Fruit fly (Drosophila melanogaster) whole organism, embryonic: ENCODE results near the gene Pgant8.

ENCODE experiments used
- CG10209 ChIP-seq: fragments of 200-800 bp; sonication (Bioruptor generic); optimal IDR thresholded peaks from 3 replicates; lab custom pipeline; 2017; ENCODE audit warnings: missing biosample characterization, mild to moderate bottlenecking, missing genetic modification characterization, missing genetic modification reagents
- CG10267 ChIP-seq: fragments of 200-800 bp; sonication (Bioruptor generic); optimal IDR thresholded peaks from 2 replicates; lab custom pipeline; 2018; ENCODE audit warnings: missing biosample characterization, mild to moderate bottlenecking, missing genetic modification characterization, moderate library complexity
- CG12236 ChIP-seq: fragments of 200-800 bp; sonication (Bioruptor generic); optimal IDR thresholded peaks from 2 replicates; lab custom pipeline; 2016; ENCODE audit warnings: missing biosample characterization, missing genetic modification characterization
- CG12659 ChIP-seq: fragments of 200-800 bp; sonication (Bioruptor generic); optimal IDR thresholded peaks from 3 replicates; lab custom pipeline; 2017; ENCODE audit warnings: mild to moderate bottlenecking, missing biosample characterization, missing genetic modification reagents, missing genetic modification characterization
- CG13287 ChIP-seq: fragments of 200-800 bp; sonication (Bioruptor generic); IDR thresholded peaks from 2 replicates; pipeline ENCODE4 v1.3.6; 2022; ENCODE audit warnings: missing biosample characterization, missing genetic modification characterization; ENCODE audit not compliant: partially characterized antibody
- CG17328 ChIP-seq: fragments of 200-800 bp; sonication (Bioruptor generic); IDR thresholded peaks from 2 replicates; pipeline ENCODE4 v1.3.6; 2022; ENCODE audit warnings: missing biosample characterization, missing genetic modification characterization
- CG1832 ChIP-seq: fragments of 200-800 bp; sonication (Bioruptor generic); optimal IDR thresholded peaks from 2 replicates; lab custom pipeline; 2017; ENCODE audit warnings: missing biosample characterization, mild to moderate bottlenecking, missing genetic modification characterization, inconsistent platforms
- CG2129 ChIP-seq: fragments of 200-800 bp; sonication (Bioruptor generic); IDR thresholded peaks from 2 replicates; pipeline ENCODE4 v1.3.6; 2022; ENCODE audit warnings: missing biosample characterization, missing genetic modification characterization; ENCODE audit not compliant: partially characterized antibody
- CG2199 ChIP-seq: fragments of 200-800 bp; sonication (Bioruptor generic); IDR thresholded peaks from 3 replicates; pipeline ENCODE4 v1.3.6; 2022; ENCODE audit warnings: missing biosample characterization, missing genetic modification characterization
- CG2202 ChIP-seq: fragments of 200-800 bp; sonication (Bioruptor generic); optimal IDR thresholded peaks from 2 replicates; lab custom pipeline; 2018; ENCODE audit warnings: missing biosample characterization, mild to moderate bottlenecking, missing genetic modification characterization
- CG2889 ChIP-seq: fragments of 200-800 bp; sonication (Bioruptor generic); IDR thresholded peaks from 3 replicates; pipeline ENCODE4 v1.3.6; 2022; ENCODE audit warnings: missing biosample characterization, missing genetic modification characterization
- CG31365 ChIP-seq: fragments of 200-800 bp; sonication (Bioruptor generic); optimal IDR thresholded peaks from 2 replicates; lab custom pipeline; 2018; ENCODE audit warnings: missing biosample characterization, mild to moderate bottlenecking, missing genetic modification characterization
- CG42726 ChIP-seq: fragments of 200-800 bp; sonication (Bioruptor generic); IDR thresholded peaks from 2 replicates; pipeline ENCODE4 v1.3.6; 2022; ENCODE audit warnings: missing biosample characterization, missing genetic modification characterization; ENCODE audit not compliant: partially characterized antibody
- CG5245 ChIP-seq: fragments of 200-800 bp; sonication (Bioruptor generic); optimal IDR thresholded peaks from 3 replicates; lab custom pipeline; 2016; ENCODE audit warnings: missing biosample characterization, missing genetic modification characterization
- CG6654 ChIP-seq: fragments of 200-800 bp; sonication (Bioruptor generic); optimal IDR thresholded peaks from 2 replicates; lab custom pipeline; 2017; ENCODE audit warnings: missing biosample characterization, mild to moderate bottlenecking, missing genetic modification characterization
- CG7372 ChIP-seq: fragments of 200-800 bp; sonication (Bioruptor generic); IDR thresholded peaks from 2 replicates; pipeline ENCODE4 v1.3.6; 2022; ENCODE audit warnings: missing biosample characterization, missing genetic modification characterization
- CG8359 ChIP-seq: fragments of 200-800 bp; sonication (Bioruptor generic); optimal IDR thresholded peaks from 2 replicates; lab custom pipeline; 2017; ENCODE audit warnings: missing biosample characterization, mild to moderate bottlenecking, missing genetic modification characterization, borderline replicate concordance
- CG9932 ChIP-seq: fragments of 200-800 bp; sonication (Bioruptor generic); IDR thresholded peaks from 2 replicates; pipeline ENCODE4 v1.3.6; 2022; ENCODE audit warnings: missing biosample characterization, missing genetic modification characterization
- CHES-1-like ChIP-seq: fragments of 200-800 bp; sonication (Bioruptor generic); optimal IDR thresholded peaks from 2 replicates; lab custom pipeline; 2016; ENCODE audit warnings: missing biosample characterization, missing genetic modification characterization
- Deaf1 ChIP-seq: fragments of 200-800 bp; optimal IDR thresholded peaks from 3 replicates; lab custom pipeline; 2019; ENCODE audit warnings: missing biosample characterization, mild to moderate bottlenecking, missing genetic modification characterization, moderate library complexity
- Dfd ChIP-seq, 2 experiments: fragments of >200 bp; optimal IDR thresholded peaks; 2 replicates each; lab custom pipeline; 2017; ENCODE audit warnings: missing biosample characterization in 2 of 2, missing genetic modification characterization in 2 of 2
- Dip3 ChIP-seq: fragments of 200-800 bp; sonication (Bioruptor generic); optimal IDR thresholded peaks from 3 replicates; lab custom pipeline; 2016; ENCODE audit warnings: missing biosample characterization, missing genetic modification characterization
- GATAe ChIP-seq: fragments of 200-800 bp; sonication (Bioruptor generic); conservative IDR thresholded peaks from 2 replicates; pipeline ENCODE4 v1.3.6; 2022; ENCODE audit warnings: missing biosample characterization, missing genetic modification characterization
- Nf-YC ChIP-seq: fragments of 200-800 bp; optimal IDR thresholded peaks from 3 replicates; lab custom pipeline; 2019; ENCODE audit warnings: missing biosample characterization, mild to moderate bottlenecking, missing genetic modification characterization, moderate library complexity
- NfI ChIP-seq: fragments of 200-800 bp; sonication (Bioruptor generic); optimal IDR thresholded peaks from 3 replicates; lab custom pipeline; 2018; ENCODE audit warnings: missing biosample characterization, mild to moderate bottlenecking, missing genetic modification characterization, moderate library complexity
- Oli ChIP-seq: fragments of 200-800 bp; sonication (Bioruptor generic); optimal IDR thresholded peaks from 2 replicates; lab custom pipeline; 2018; ENCODE audit warnings: missing biosample characterization, mild to moderate bottlenecking, missing genetic modification characterization, moderate library complexity
- Ravus ChIP-seq: fragments of 200-800 bp; sonication (Bioruptor generic); IDR thresholded peaks from 2 replicates; pipeline ENCODE4 v1.3.6; 2022; ENCODE audit warnings: missing biosample characterization, missing genetic modification characterization
- Sry-δ ChIP-seq: fragments of 200-800 bp; sonication (Bioruptor generic); optimal IDR thresholded peaks from 2 replicates; lab custom pipeline; 2016; ENCODE audit warnings: missing biosample characterization, missing genetic modification characterization
- Trl ChIP-seq, 3 experiments: fragments of >200 bp in 2 of 3; fragments of 200-800 bp in 1 of 3; sonication (Bioruptor generic) in 1 of 3; optimal IDR thresholded peaks; 2 replicates in 1 of 3; 3 replicates in 2 of 3; lab custom pipeline; 2016 to 2017; ENCODE audit warnings: missing biosample characterization in 1 of 3, missing genetic modification characterization in 1 of 3
- Xrp1 ChIP-seq: fragments of 200-800 bp; sonication (Bioruptor generic); IDR thresholded peaks from 2 replicates; pipeline ENCODE4 v1.3.6; 2022; ENCODE audit warnings: missing biosample characterization, missing genetic modification characterization
- caup ChIP-seq: fragments of 200-800 bp; sonication (Bioruptor generic); optimal IDR thresholded peaks from 3 replicates; lab custom pipeline; 2017; ENCODE audit warnings: missing biosample characterization, mild to moderate bottlenecking, missing genetic modification characterization, moderate library complexity; ENCODE audit not compliant: severe bottlenecking
- da ChIP-seq: fragments of 200-800 bp; sonication (Bioruptor generic); optimal IDR thresholded peaks from 2 replicates; lab custom pipeline; 2016; ENCODE audit warnings: missing biosample characterization, missing genetic modification characterization
- ems ChIP-seq: fragments of 200-800 bp; sonication (Bioruptor generic); optimal IDR thresholded peaks from 3 replicates; lab custom pipeline; 2016; ENCODE audit warnings: missing biosample characterization, missing genetic modification characterization
- grau ChIP-seq: fragments of 200-800 bp; optimal IDR thresholded peaks from 3 replicates; lab custom pipeline; 2019; ENCODE audit warnings: missing biosample characterization, mild to moderate bottlenecking, missing genetic modification characterization, moderate library complexity
- gsb ChIP-seq: fragments of 200-800 bp; sonication (Bioruptor generic); IDR thresholded peaks from 2 replicates; pipeline ENCODE4 v1.3.6; 2022; ENCODE audit warnings: missing biosample characterization, missing genetic modification characterization
- ind ChIP-seq: fragments of 200-800 bp; sonication (Bioruptor generic); optimal IDR thresholded peaks from 3 replicates; lab custom pipeline; 2016; ENCODE audit warnings: missing biosample characterization, missing genetic modification characterization
- inv ChIP-seq: fragments of 200-800 bp; sonication (Bioruptor generic); IDR thresholded peaks from 2 replicates; pipeline ENCODE4 v1.3.6; 2022; ENCODE audit warnings: missing biosample characterization, missing genetic modification characterization; ENCODE audit not compliant: partially characterized antibody
- kah ChIP-seq: fragments of 200-800 bp; sonication (Bioruptor generic); optimal IDR thresholded peaks from 2 replicates; lab custom pipeline; 2018; ENCODE audit warnings: missing biosample characterization, mild to moderate bottlenecking, missing genetic modification characterization
- knrl ChIP-seq: fragments of 200-800 bp; sonication (Bioruptor generic); IDR thresholded peaks from 3 replicates; pipeline ENCODE4 v1.3.6; 2022; ENCODE audit warnings: missing biosample characterization, missing genetic modification characterization; ENCODE audit not compliant: partially characterized antibody
- lab ChIP-seq: fragments of 200-800 bp; sonication (Bioruptor generic); optimal IDR thresholded peaks from 3 replicates; lab custom pipeline; 2017; ENCODE audit warnings: missing biosample characterization, missing genetic modification characterization, mild to moderate bottlenecking, moderate library complexity, missing genetic modification reagents
- mam ChIP-seq: fragments of 200-800 bp; sonication (Bioruptor generic); optimal IDR thresholded peaks from 3 replicates; lab custom pipeline; 2016; ENCODE audit warnings: missing biosample characterization, missing genetic modification characterization
- p53 ChIP-seq: fragments of 200-800 bp; sonication (Bioruptor generic); optimal IDR thresholded peaks from 2 replicates; lab custom pipeline; 2016; ENCODE audit warnings: missing biosample characterization, missing genetic modification characterization
- phol ChIP-seq: fragments of 200-800 bp; sonication (Bioruptor generic); optimal IDR thresholded peaks from 3 replicates; lab custom pipeline; 2018; ENCODE audit warnings: missing biosample characterization, mild to moderate bottlenecking, missing genetic modification characterization, moderate library complexity
- pum ChIP-seq: fragments of 200-800 bp; sonication (Bioruptor generic); optimal IDR thresholded peaks from 2 replicates; lab custom pipeline; 2016; ENCODE audit warnings: missing biosample characterization, missing genetic modification characterization
- sob ChIP-seq: fragments of 200-800 bp; sonication (Bioruptor generic); IDR thresholded peaks from 2 replicates; pipeline ENCODE4 v1.3.6; 2022; ENCODE audit warnings: missing biosample characterization, missing genetic modification characterization
- vfl ChIP-seq: fragments of 200-800 bp; sonication (Bioruptor generic); optimal IDR thresholded peaks from 2 replicates; lab custom pipeline; 2016; ENCODE audit warnings: missing biosample characterization, missing genetic modification characterization
- wek ChIP-seq: fragments of 200-800 bp; sonication (Bioruptor generic); optimal IDR thresholded peaks from 3 replicates; lab custom pipeline; 2018; ENCODE audit warnings: missing biosample characterization, mild to moderate bottlenecking, missing genetic modification characterization, moderate library complexity
- zfh1 ChIP-seq: fragments of 200-800 bp; sonication (Bioruptor generic); IDR thresholded peaks from 3 replicates; pipeline ENCODE4 v1.3.6; 2022; ENCODE audit warnings: missing biosample characterization, missing genetic modification characterization

Gene Pgant8

DNA sequence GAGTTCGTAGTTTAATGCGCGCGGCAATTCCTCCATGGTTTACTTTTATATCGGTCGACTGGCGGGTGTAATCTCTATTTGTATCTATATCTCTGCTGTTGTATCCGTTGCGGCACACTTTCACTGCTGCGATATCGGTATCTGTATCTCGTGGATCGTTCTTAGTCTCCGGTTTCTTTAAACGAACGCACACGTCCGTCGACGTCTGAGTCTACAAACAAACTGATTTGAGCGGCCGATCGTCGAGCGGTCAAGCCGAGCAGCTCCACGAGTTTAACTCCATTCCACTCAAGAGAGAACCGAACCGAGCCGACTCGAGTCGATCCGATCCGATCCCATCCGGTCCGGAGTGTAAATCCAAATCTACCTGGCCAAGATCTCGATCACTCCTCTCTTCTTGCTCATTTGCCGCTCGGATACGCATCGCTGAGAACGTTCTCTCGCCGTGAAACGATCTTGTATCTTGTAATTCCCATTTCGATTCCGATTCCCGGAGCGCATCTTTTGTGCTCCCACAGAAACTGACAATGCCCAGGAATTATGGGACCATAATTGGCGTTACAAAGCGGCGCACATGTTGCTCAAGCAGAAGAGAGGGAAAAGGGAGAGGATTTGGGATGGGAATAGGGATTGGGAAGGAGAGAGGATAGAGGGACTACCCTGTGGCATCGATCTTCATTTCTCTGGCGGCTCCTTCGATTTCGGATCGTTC, 16.1 kb downstream of the Pgant8 start, which contains the start of gene comm2 (continued):
- TF ChIP-seq CG10267 (tag; lab: Kevin White, UChicago): no peak
- no peak for TF ChIP-seq CG1832
- no peak for TF ChIP-seq Ravus (GFP tag; lab: Robert Waterston, UW)
- peak; percentile 24; the same call in 1 of the 2 replicates for TF ChIP-seq sob (GFP tag; lab: Robert Waterston, UW)
- TF ChIP-seq CG8359: no peak
- TF ChIP-seq CG12236 (GFP tag; lab: Kevin White, UChicago): no peak
- no peak for TF ChIP-seq p53 (GFP tag; lab: Kevin White, UChicago)
- no peak for TF ChIP-seq pum (GFP tag; lab: Kevin White, UChicago)
- TF ChIP-seq Dfd (GFP tag; optimal IDR thresholded peaks at IDR 0.05; lab: Kevin White, UChicago): no peak
- peak; percentile 45; the same call in 1 of the 2 replicates for TF ChIP-seq CG13287 (GFP tag; lab: Robert Waterston, UW)
- 0 out of 2 replicates have a peak, but pooled peaks have one; percentile 5 for TF ChIP-seq CG9932
- no peak for TF ChIP-seq Sry-δ (GFP tag; lab: Kevin White, UChicago)
- TF ChIP-seq Dip3: no peak
- no peak for TF ChIP-seq ems
- no peak for TF ChIP-seq gsb
- TF ChIP-seq GATAe (GFP tag; lab: Robert Waterston, UW): no peak
- no peak for TF ChIP-seq Nf-YC
- peak; percentile 96 for TF ChIP-seq Deaf1 (tag; lab: Kevin White, UChicago)
- no peak for TF ChIP-seq ind
- no peak for TF ChIP-seq Xrp1 (GFP tag; lab: Robert Waterston, UW)
- TF ChIP-seq CG2199: peak; percentile 76
- no peak for TF ChIP-seq CG5245 (GFP tag; lab: Kevin White, UChicago)
- no peak for TF ChIP-seq Oli
- peak; percentile 83 to 93 for TF ChIP-seq Trl (optimal IDR thresholded peaks at IDR 0.05; lab: Kevin White, UChicago)
- no peak for TF ChIP-seq Trl (GFP tag; optimal IDR thresholded peaks at IDR 0.05; lab: Kevin White, UChicago)
- no peak for TF ChIP-seq da (GFP tag; lab: Kevin White, UChicago)
- no peak for TF ChIP-seq CHES-1-like (GFP tag; lab: Kevin White, UChicago)
- TF ChIP-seq CG42726 (GFP tag; lab: Robert Waterston, UW): peak; percentile 60; the same call in 1 of the 2 replicates
- TF ChIP-seq CG7372 (GFP tag; lab: Robert Waterston, UW): no peak
- no peak; the same call in 2 of the 3 replicates for TF ChIP-seq knrl (GFP tag; lab: Robert Waterston, UW)
- no peak for TF ChIP-seq wek (GFP tag; lab: Kevin White, UChicago)
- no peak for TF ChIP-seq CG6654 (GFP tag; lab: Kevin White, UChicago)
- TF ChIP-seq kah (GFP tag; lab: Kevin White, UChicago): no peak
- no peak for TF ChIP-seq CG2889 (GFP tag; lab: Robert Waterston, UW)
- TF ChIP-seq CG17328 (GFP tag; lab: Robert Waterston, UW): 0 out of 2 replicates have a peak, but pooled peaks have one; percentile 30
- no peak for TF ChIP-seq CG12659 (GFP tag; lab: Kevin White, UChicago)
- TF ChIP-seq zfh1 (GFP tag; lab: Robert Waterston, UW): no peak
- no peak for TF ChIP-seq vfl (GFP tag; lab: Kevin White, UChicago)
- no peak for TF ChIP-seq CG10209 (GFP tag; lab: Kevin White, UChicago)
- TF ChIP-seq NfI (GFP tag; lab: Kevin White, UChicago): no peak
- no peak for TF ChIP-seq phol
- no peak for TF ChIP-seq grau (tag; lab: Kevin White, UChicago)
- TF ChIP-seq CG31365 (tag; lab: Kevin White, UChicago): no peak
- no peak for TF ChIP-seq caup (GFP tag; lab: Kevin White, UChicago)
- TF ChIP-seq inv (GFP tag; lab: Robert Waterston, UW): peak; percentile 38; the same call in 1 of the 2 replicates
- TF ChIP-seq CG2202 (tag; lab: Kevin White, UChicago): peak; percentile 12
- TF ChIP-seq mam (GFP tag; lab: Kevin White, UChicago): no peak
- no peak for TF ChIP-seq CG2129 (GFP tag; lab: Robert Waterston, UW)
- TF ChIP-seq lab (GFP tag; lab: Kevin White, UChicago): no peak
